Fruit fly (Drosophila melanogaster): ENCODE measurements around the gene Drs.

DNA sequence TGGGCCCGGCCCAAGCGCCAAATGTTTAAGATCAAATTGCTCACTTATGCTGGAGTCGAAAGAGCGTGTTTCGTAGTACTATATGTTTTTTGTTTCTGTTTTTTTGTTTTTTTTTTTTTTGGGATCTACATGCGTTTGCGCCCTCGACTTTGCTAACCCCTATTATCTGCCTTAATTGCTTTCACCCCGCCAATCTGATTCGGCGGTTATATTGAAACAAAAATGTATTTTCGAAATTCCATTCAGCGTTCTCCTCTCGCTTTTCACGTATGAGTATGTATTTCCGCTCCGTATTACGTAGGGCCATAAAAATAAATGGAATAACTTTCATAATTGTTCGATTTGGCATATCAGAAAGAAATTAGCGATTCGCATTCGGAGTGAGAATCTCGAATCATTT is 36.2 kb downstream of the Drs start:
- TF ChIP-seq CTCF (optimal IDR thresholded peaks at IDR 0.05) (no peak), CG8478 (optimal IDR thresholded peaks at IDR 0.05) (no peak)

Data from S2 (cell line).